Worm (Caenorhabditis elegans) whole organism, mixed stage, embryonic: ENCODE measurements around the gene chil-25.

Experiments
- M03D4.4 ChIP-seq: sonication (generic microtip); optimal IDR thresholded peaks from 2 replicates; lab custom pipeline; 2017; ENCODE audit warnings: mild to moderate bottlenecking, missing genetic modification characterization, missing compliant biosample characterization
- bed-3 ChIP-seq: fragments of 200-800 bp; sonication (Bioruptor generic); optimal IDR thresholded peaks from 3 replicates; lab custom pipeline; 2018; ENCODE audit warnings: mild to moderate bottlenecking, missing genetic modification characterization, moderate library complexity, missing compliant biosample characterization
- blmp-1 ChIP-seq: fragments of 150-350 bp; optimal IDR thresholded peaks from 2 replicates; lab custom pipeline; 2014; ENCODE audit warnings: missing biosample characterization, missing genetic modification characterization
- ceh-39 ChIP-seq: fragments of 150-350 bp; optimal IDR thresholded peaks from 2 replicates; lab custom pipeline; 2014; ENCODE audit warnings: missing biosample characterization, missing genetic modification characterization
- ceh-43 ChIP-seq: fragments of 200-800 bp; sonication (Bioruptor generic); optimal IDR thresholded peaks from 2 replicates; lab custom pipeline; 2018; ENCODE audit warnings: mild to moderate bottlenecking, missing genetic modification characterization, moderate library complexity, missing compliant biosample characterization
- ceh-83 ChIP-seq: fragments of 200-800 bp; sonication (Bioruptor generic); optimal IDR thresholded peaks from 2 replicates; lab custom pipeline; 2018; ENCODE audit warnings: mild to moderate bottlenecking, missing genetic modification characterization, missing compliant biosample characterization
- ces-1 ChIP-seq: fragments of 150-350 bp; optimal IDR thresholded peaks from 2 replicates; lab custom pipeline; 2014; ENCODE audit warnings: missing biosample characterization, missing genetic modification reagents, missing genetic modification characterization
- cnd-1 ChIP-seq: fragments of 200-800 bp; sonication (Bioruptor generic); optimal IDR thresholded peaks from 2 replicates; lab custom pipeline; 2018; ENCODE audit warnings: mild to moderate bottlenecking, missing genetic modification characterization, missing compliant biosample characterization
- drap-1 ChIP-seq: fragments of 200-800 bp; sonication (Bioruptor generic); optimal IDR thresholded peaks from 3 replicates; lab custom pipeline; 2018; ENCODE audit warnings: mild to moderate bottlenecking, missing genetic modification characterization, missing compliant biosample characterization
- elt-1 ChIP-seq: sonication (generic microtip); optimal IDR thresholded peaks from 2 replicates; lab custom pipeline; 2017; ENCODE audit warnings: missing genetic modification characterization, mild to moderate bottlenecking, missing compliant biosample characterization, antibody characterized with exemption, moderate library complexity, borderline replicate concordance; ENCODE audit not compliant: insufficient read depth
- elt-3 ChIP-seq: fragments of 150-350 bp; optimal IDR thresholded peaks from 2 replicates; lab custom pipeline; 2014; ENCODE audit warnings: missing biosample characterization, missing genetic modification characterization
- ham-2 ChIP-seq: fragments of 200-800 bp; sonication (Bioruptor generic); optimal IDR thresholded peaks from 2 replicates; lab custom pipeline; 2018; ENCODE audit warnings: mild to moderate bottlenecking, missing genetic modification characterization, missing compliant biosample characterization
- hlh-1 ChIP-seq: fragments of 150-350 bp; optimal IDR thresholded peaks from 2 replicates; lab custom pipeline; 2014; ENCODE audit warnings: missing biosample characterization, missing genetic modification reagents, missing genetic modification characterization
- lin-13 ChIP-seq: fragments of 150-350 bp; optimal IDR thresholded peaks from 2 replicates; lab custom pipeline; 2014; ENCODE audit warnings: missing biosample characterization, missing genetic modification characterization
- lin-32 ChIP-seq: fragments of 200-800 bp; sonication (Bioruptor generic); optimal IDR thresholded peaks from 2 replicates; lab custom pipeline; 2018; ENCODE audit warnings: mild to moderate bottlenecking, missing genetic modification characterization, missing compliant biosample characterization
- lsy-2 ChIP-seq: fragments of 150-350 bp; optimal IDR thresholded peaks from 2 replicates; lab custom pipeline; 2014; ENCODE audit warnings: missing biosample characterization, missing genetic modification characterization
- mep-1 ChIP-seq: fragments of 150-350 bp; optimal IDR thresholded peaks from 2 replicates; lab custom pipeline; 2017; ENCODE audit warnings: missing biosample characterization, missing genetic modification reagents, missing genetic modification characterization, inconsistent platforms
- mls-2 ChIP-seq: sonication (generic microtip); optimal IDR thresholded peaks from 2 replicates; lab custom pipeline; 2016; ENCODE audit warnings: mild to moderate bottlenecking, missing genetic modification characterization, moderate library complexity, missing compliant biosample characterization
- nhr-12 ChIP-seq: fragments of 150-350 bp; optimal IDR thresholded peaks from 2 replicates; lab custom pipeline; 2014; ENCODE audit warnings: missing biosample characterization, missing genetic modification characterization
- nhr-2 ChIP-seq: fragments of 150-350 bp; optimal IDR thresholded peaks from 2 replicates; lab custom pipeline; 2014; ENCODE audit warnings: missing biosample characterization, missing genetic modification characterization
- nhr-237 ChIP-seq: fragments of 150-350 bp; optimal IDR thresholded peaks from 2 replicates; lab custom pipeline; 2014; ENCODE audit warnings: missing biosample characterization, missing genetic modification characterization
- nhr-28 ChIP-seq: fragments of 150-350 bp; optimal IDR thresholded peaks from 2 replicates; lab custom pipeline; 2014; ENCODE audit warnings: missing biosample characterization, missing genetic modification characterization
- nhr-76 ChIP-seq: sonication (generic microtip); optimal IDR thresholded peaks from 2 replicates; lab custom pipeline; 2017; ENCODE audit warnings: missing biosample characterization, missing genetic modification characterization
- pha-4 ChIP-seq: fragments of 150-350 bp; optimal IDR thresholded peaks from 2 replicates; lab custom pipeline; 2018; ENCODE audit warnings: missing biosample characterization, missing genetic modification reagents, missing genetic modification characterization
- snpc-4 ChIP-seq: fragments of 150-350 bp; optimal IDR thresholded peaks from 2 replicates; lab custom pipeline; 2014; ENCODE audit warnings: missing biosample characterization, missing genetic modification characterization
- sptf-1 ChIP-seq: sonication (generic microtip); optimal IDR thresholded peaks from 2 replicates; lab custom pipeline; 2017; ENCODE audit warnings: mild to moderate bottlenecking, missing genetic modification characterization, moderate library complexity, missing compliant biosample characterization
- tbx-8 ChIP-seq: fragments of 200-800 bp; sonication (Bioruptor generic); optimal IDR thresholded peaks from 2 replicates; lab custom pipeline; 2018; ENCODE audit warnings: mild to moderate bottlenecking, missing genetic modification characterization, moderate library complexity, missing compliant biosample characterization
- unc-39 ChIP-seq: fragments of 150-350 bp; optimal IDR thresholded peaks from 2 replicates; lab custom pipeline; 2014; ENCODE audit warnings: missing biosample characterization, missing genetic modification characterization
- unc-62 ChIP-seq: fragments of 150-350 bp; optimal IDR thresholded peaks from 2 replicates; lab custom pipeline; 2014; ENCODE audit warnings: missing biosample characterization, missing genetic modification reagents, missing genetic modification characterization
- zip-8 ChIP-seq: fragments of 150-350 bp; optimal IDR thresholded peaks from 2 replicates; lab custom pipeline; 2014; ENCODE audit warnings: missing biosample characterization, missing genetic modification characterization

Gene chil-25

ce11 chrII:9482529-9482928 lies 8.3 kb upstream of the chil-25 start:
- TF ChIP-seq ceh-43 (GFP tag; lab: Kevin White, UChicago) (no peak), zip-8 (tag; lab: Kevin White, UChicago) (no peak), pha-4 (tag; lab: Kevin White, UChicago) (no peak), elt-3 (tag; lab: Kevin White, UChicago) (no peak), ceh-83 (no peak), snpc-4 (no peak), blmp-1 (tag; lab: Kevin White, UChicago) (no peak), lin-32 (GFP tag; lab: Kevin White, UChicago) (no peak), nhr-28 (tag; lab: Kevin White, UChicago) (no peak), mep-1 (tag; lab: Kevin White, UChicago) (no peak), nhr-2 (tag; lab: Kevin White, UChicago) (no peak), bed-3 (GFP tag; lab: Kevin White, UChicago) (no peak), hlh-1 (tag; lab: Kevin White, UChicago) (no peak)

ce11 chrII:9481427-9481826 lies 7.2 kb upstream of the chil-25 start:
- no peak for TF ChIP-seq nhr-12 (tag; lab: Kevin White, UChicago)
- TF ChIP-seq sptf-1, result no peak

- TF ChIP-seq nhr-2 (tag; lab: Kevin White, UChicago), result no peak
- no peak for TF ChIP-seq elt-1 (tag; lab: Kevin White, UChicago)
- no peak for TF ChIP-seq drap-1 (GFP tag; lab: Kevin White, UChicago)
- no peak for TF ChIP-seq nhr-237 (tag; lab: Kevin White, UChicago)
- no peak for TF ChIP-seq sptf-1
- TF ChIP-seq snpc-4, result no peak
- TF ChIP-seq ceh-83, result no peak
- TF ChIP-seq M03D4.4, result no peak
- TF ChIP-seq hlh-1 (tag; lab: Kevin White, UChicago), result no peak
- no peak for TF ChIP-seq mls-2 (tag; lab: Kevin White, UChicago)
- TF ChIP-seq cnd-1 (tag; lab: Kevin White, UChicago), result no peak
- TF ChIP-seq nhr-28 (tag; lab: Kevin White, UChicago), result no peak
- no peak for TF ChIP-seq zip-8 (tag; lab: Kevin White, UChicago)
- no peak for TF ChIP-seq unc-39 (tag; lab: Kevin White, UChicago)
- no peak for TF ChIP-seq lin-13
- no peak for TF ChIP-seq nhr-76
- TF ChIP-seq unc-62 (GFP tag; lab: Kevin White, UChicago), result no peak
- TF ChIP-seq ceh-39, result no peak
- TF ChIP-seq lsy-2 (tag; lab: Kevin White, UChicago), result no peak
- TF ChIP-seq ces-1 (GFP tag; lab: Kevin White, UChicago), result no peak
Measured at ce11 chrII:9480006-9480405, 5.7 kb upstream of the chil-25 start, which contains the start of gene T19H5.7. Gene T19H5.7, minus strand, starts transcription at chrII:9480106.

- TF ChIP-seq cnd-1 (tag; lab: Kevin White, UChicago) (no peak), pha-4 (tag; lab: Kevin White, UChicago) (no peak), zip-8 (tag; lab: Kevin White, UChicago) (no peak), snpc-4 (no peak), elt-1 (tag; lab: Kevin White, UChicago) (no peak), bed-3 (GFP tag; lab: Kevin White, UChicago) (no peak)
Measured at ce11 chrII:9477567-9477966, 3.3 kb upstream of the chil-25 start, which contains the start of gene chil-27. Gene chil-27, plus strand, starts transcription at chrII:9477867.

ce11 chrII:9470027-9470426 lies 4.2 kb downstream of the chil-25 start, which contains the start of gene T19H5.6:
Gene T19H5.6, minus strand, starts transcription at chrII:9470221.
- TF ChIP-seq ham-2 (GFP tag; lab: Kevin White, UChicago) (no peak), snpc-4 (no peak), tbx-8 (GFP tag; lab: Kevin White, UChicago) (no peak), nhr-76 (no peak), nhr-2 (tag; lab: Kevin White, UChicago) (no peak), drap-1 (GFP tag; lab: Kevin White, UChicago) (no peak), sptf-1 (no peak), elt-3 (tag; lab: Kevin White, UChicago) (no peak), pha-4 (tag; lab: Kevin White, UChicago) (no peak), elt-1 (tag; lab: Kevin White, UChicago) (no peak)
- TF ChIP-seq, all 35 proteins: peak for 0
